Worm (Caenorhabditis elegans): ENCODE results near the gene F44E5.5.

ce11 chrII:11756684-11757107 is 2.8 kb upstream of the F44E5.5 start:
- TF ChIP-seq scrt-1 (GFP tag; IDR thresholded peaks at IDR 0.05) (no peak), ama-1 (optimal IDR thresholded peaks at IDR 0.05) (peak; percentile 46), aly-1 (tag; optimal IDR thresholded peaks at IDR 0.05) (no peak), flt-1 (GFP tag; IDR thresholded peaks at IDR 0.05) (no peak), tra-4 (tag; optimal IDR thresholded peaks at IDR 0.05) (no peak), B0310.2 (tag; optimal IDR thresholded peaks at IDR 0.05) (no peak), pes-1 (GFP tag; IDR thresholded peaks at IDR 0.05) (0 out of 2 replicates have a peak, but pooled peaks have one; percentile 46), ets-7 (tag; optimal IDR thresholded peaks at IDR 0.05) (no peak), hmg-4 (GFP tag; optimal IDR thresholded peaks at IDR 0.05) (no peak), ceh-13 (GFP tag; optimal IDR thresholded peaks at IDR 0.05) (no peak), hnd-1 (tag; optimal IDR thresholded peaks at IDR 0.05) (peak; percentile 2)
